Fruit fly (Drosophila melanogaster): ENCODE results near the gene Akap200.

Akap200 gene

dm6 chr2L:8416350-8417046 lies 1.0 kb downstream of the Akap200 start (continued):
- TF ChIP-seq nerfin-1 (tag; optimal IDR thresholded peaks at IDR 0.05): peak; percentile 2
- TF ChIP-seq psq (GFP tag; optimal IDR thresholded peaks at IDR 0.05): peak; percentile 69
- peak; percentile 25 for TF ChIP-seq CG9609 (GFP tag; optimal IDR thresholded peaks at IDR 0.05)
- peak; percentile 99 for TF ChIP-seq D (optimal IDR thresholded peaks at IDR 0.05)
- peak; percentile 23 for TF ChIP-seq D (GFP tag; optimal IDR thresholded peaks at IDR 0.05)
- 0 out of 2 replicates have a peak, but pooled peaks have one; percentile 4 for TF ChIP-seq HLH3B (GFP tag; IDR thresholded peaks at IDR 0.05)
- no peak for TF ChIP-seq unpg (GFP tag; optimal IDR thresholded peaks at IDR 0.05)
- peak; percentile 17 for TF ChIP-seq YL-1 (GFP tag; optimal IDR thresholded peaks at IDR 0.05)
- TF ChIP-seq CG34422 (GFP tag; IDR thresholded peaks at IDR 0.05): peak; percentile 43; the same call in 1 of the 3 replicates
- no peak for TF ChIP-seq CG2199 (GFP tag; IDR thresholded peaks at IDR 0.05)
- TF ChIP-seq CG18011 (GFP tag; optimal IDR thresholded peaks at IDR 0.05): no peak
- TF ChIP-seq btn (GFP tag; optimal IDR thresholded peaks at IDR 0.05): peak; percentile 29
- peak; percentile 36 for TF ChIP-seq Meics (GFP tag; optimal IDR thresholded peaks at IDR 0.05)
- peak; percentile 21 for TF ChIP-seq CG6254 (GFP tag; optimal IDR thresholded peaks at IDR 0.05)
- no peak for TF ChIP-seq fd64A (GFP tag; optimal IDR thresholded peaks at IDR 0.05)
- TF ChIP-seq hbn (GFP tag; IDR thresholded peaks at IDR 0.05; ENCODE audit: partially characterized antibody): 0 out of 2 replicates have a peak, but pooled peaks have one; percentile 15
- peak; percentile 43 for TF ChIP-seq Deaf1 (tag; optimal IDR thresholded peaks at IDR 0.05)
- TF ChIP-seq Nf-YB (GFP tag; optimal IDR thresholded peaks at IDR 0.05): no peak
- peak; percentile 82 for TF ChIP-seq CG1832 (GFP tag; optimal IDR thresholded peaks at IDR 0.05)
- peak; percentile 20 for TF ChIP-seq trem (tag; optimal IDR thresholded peaks at IDR 0.05)
- TF ChIP-seq Lhr (GFP tag; optimal IDR thresholded peaks at IDR 0.05): no peak
- peak; percentile 79 for TF ChIP-seq CG13624 (GFP tag; optimal IDR thresholded peaks at IDR 0.05)
- TF ChIP-seq pum (GFP tag; optimal IDR thresholded peaks at IDR 0.05): peak; percentile 8
- TF ChIP-seq CG11504 (tag; optimal IDR thresholded peaks at IDR 0.05): no peak
- TF ChIP-seq CG18619 (GFP tag; optimal IDR thresholded peaks at IDR 0.05): no peak
- TF ChIP-seq Dp (GFP tag; optimal IDR thresholded peaks at IDR 0.05): peak; percentile 35
- peak; percentile 7 for TF ChIP-seq twi (tag; optimal IDR thresholded peaks at IDR 0.05)
- peak; percentile 57 for TF ChIP-seq fru (optimal IDR thresholded peaks at IDR 0.05)
- TF ChIP-seq CG2120 (GFP tag; optimal IDR thresholded peaks at IDR 0.05): peak; percentile 34
- no peak for TF ChIP-seq ab (GFP tag; optimal IDR thresholded peaks at IDR 0.05)
- peak; percentile 100 for TF ChIP-seq CG8281 (tag; optimal IDR thresholded peaks at IDR 0.05)
- no peak for TF ChIP-seq CG14965 (GFP tag; optimal IDR thresholded peaks at IDR 0.05; ENCODE audit: borderline replicate concordance)
- TF ChIP-seq stwl (tag; optimal IDR thresholded peaks at IDR 0.05): peak; percentile 6
- no peak for TF ChIP-seq dmrt99B (tag; optimal IDR thresholded peaks at IDR 0.05)
- TF ChIP-seq repo (GFP tag; optimal IDR thresholded peaks at IDR 0.05): no peak
- no peak for TF ChIP-seq Oli (tag; optimal IDR thresholded peaks at IDR 0.05)
- TF ChIP-seq jumu (GFP tag; optimal IDR thresholded peaks at IDR 0.05): no peak
- TF ChIP-seq Hsf (GFP tag; optimal IDR thresholded peaks at IDR 0.05): peak; percentile 1
- TF ChIP-seq Taf1 (GFP tag; IDR thresholded peaks at IDR 0.05): no peak
- peak; percentile 89 for TF ChIP-seq pros (GFP tag; optimal IDR thresholded peaks at IDR 0.05)
- TF ChIP-seq NFAT (GFP tag; IDR thresholded peaks at IDR 0.05): 0 out of 2 replicates have a peak, but pooled peaks have one; percentile 11
- no peak for TF ChIP-seq oc (tag; optimal IDR thresholded peaks at IDR 0.05)
- peak; percentile 44; the same call in 2 of the 3 replicates for TF ChIP-seq row (GFP tag; IDR thresholded peaks at IDR 0.05)
- no peak for TF ChIP-seq Mrtf (GFP tag; IDR thresholded peaks at IDR 0.05)
- TF ChIP-seq cg (GFP tag; optimal IDR thresholded peaks at IDR 0.05): peak; percentile 68
- no peak for TF ChIP-seq trh (GFP tag; optimal IDR thresholded peaks at IDR 0.05)
- peak; percentile 35 for TF ChIP-seq CrebB (tag; optimal IDR thresholded peaks at IDR 0.05)
- TF ChIP-seq CG10543 (GFP tag; optimal IDR thresholded peaks at IDR 0.05): peak; percentile 26
- peak; percentile 26 for TF ChIP-seq CG18599 (GFP tag; optimal IDR thresholded peaks at IDR 0.05)

All from whole organism, embryonic.